Fruit fly (Drosophila melanogaster): ENCODE results near the gene rpk.

rpk gene

DNA sequence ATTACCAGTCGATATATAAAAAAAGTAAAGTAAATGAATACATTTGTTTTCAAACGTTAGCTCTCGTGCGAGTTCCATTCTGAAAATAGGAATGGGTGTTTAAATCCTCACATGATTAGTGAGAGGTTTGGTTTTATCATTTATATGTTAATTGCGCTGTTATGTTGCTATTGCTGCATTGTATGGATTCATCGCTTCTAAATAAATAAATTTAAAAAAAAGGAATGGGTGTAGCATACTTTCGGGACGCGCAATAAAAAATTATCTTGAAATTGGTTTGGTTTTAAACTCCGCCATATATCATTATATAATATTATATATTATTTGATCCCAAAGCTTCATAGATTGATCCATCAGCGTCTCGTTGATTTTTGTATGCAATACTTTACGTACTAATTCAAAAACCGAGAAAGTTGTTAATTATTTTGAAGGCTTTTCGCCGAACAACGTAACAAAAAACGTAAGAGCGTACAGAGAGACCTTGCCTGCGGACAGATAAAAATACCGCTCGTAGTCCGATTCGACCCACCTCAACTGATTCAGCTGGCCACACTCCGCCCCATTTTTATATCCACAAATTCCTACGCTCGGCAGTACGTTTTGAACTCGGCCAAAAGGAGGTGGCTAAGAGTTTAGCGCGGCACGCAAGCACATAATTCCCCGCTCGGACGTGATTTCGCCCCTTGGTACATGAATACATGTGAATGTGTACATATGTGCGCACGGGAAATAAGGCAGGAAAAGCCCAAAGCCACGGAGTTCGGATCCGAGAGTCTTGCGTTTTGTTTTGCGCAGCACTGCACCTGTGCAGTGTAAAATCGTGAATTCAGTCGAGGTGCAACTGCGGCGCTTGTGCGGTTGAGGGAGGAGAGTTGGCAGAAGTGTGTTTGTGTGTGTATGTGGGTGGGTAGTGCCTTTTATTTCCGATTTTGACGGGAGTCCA, 13.5 kb downstream of the rpk start, which contains the start of gene smash (continued):
- no peak for TF ChIP-seq C15 (GFP tag; IDR thresholded peaks at IDR 0.05)
- no peak for TF ChIP-seq CG32772 (GFP tag; IDR thresholded peaks at IDR 0.05)
- no peak for TF ChIP-seq CG30403 (GFP tag; optimal IDR thresholded peaks at IDR 0.05)
- TF ChIP-seq Hmx (GFP tag; optimal IDR thresholded peaks at IDR 0.05) = no peak
- no peak for TF ChIP-seq bab2 (GFP tag; optimal IDR thresholded peaks at IDR 0.05)
- TF ChIP-seq CG9437 (GFP tag; optimal IDR thresholded peaks at IDR 0.05) = peak; percentile 100
- no peak for TF ChIP-seq HLH4C (GFP tag; IDR thresholded peaks at IDR 0.05; ENCODE audit: partially characterized antibody)
- no peak for TF ChIP-seq da (GFP tag; optimal IDR thresholded peaks at IDR 0.05)
- TF ChIP-seq CG18599 (GFP tag; optimal IDR thresholded peaks at IDR 0.05) = peak; percentile 0
- TF ChIP-seq H2.0 (GFP tag; IDR thresholded peaks at IDR 0.05) = no peak
- TF ChIP-seq MBD-R2 (GFP tag; IDR thresholded peaks at IDR 0.05) = peak; percentile 54
- no peak for TF ChIP-seq sqz (GFP tag; optimal IDR thresholded peaks at IDR 0.05)
- no peak for TF ChIP-seq shn (GFP tag; optimal IDR thresholded peaks at IDR 0.05)
- TF ChIP-seq mirr (GFP tag; optimal IDR thresholded peaks at IDR 0.05) = peak; percentile 17
- TF ChIP-seq gem (tag; optimal IDR thresholded peaks at IDR 0.05) = no peak
- TF ChIP-seq caup (GFP tag; optimal IDR thresholded peaks at IDR 0.05; ENCODE audit: severe bottlenecking) = peak; percentile 19
- TF ChIP-seq CG6813 (GFP tag; optimal IDR thresholded peaks at IDR 0.05) = peak; percentile 29
- peak; percentile 61 for TF ChIP-seq wek (GFP tag; optimal IDR thresholded peaks at IDR 0.05)
- TF ChIP-seq mld (GFP tag; IDR thresholded peaks at IDR 0.05; ENCODE audit: partially characterized antibody) = no peak
- no peak for TF ChIP-seq CG4360 (GFP tag; IDR thresholded peaks at IDR 0.05)
- peak; percentile 1 for TF ChIP-seq ems (GFP tag; optimal IDR thresholded peaks at IDR 0.05)
- TF ChIP-seq insv (GFP tag; optimal IDR thresholded peaks at IDR 0.05) = no peak

DNA sequence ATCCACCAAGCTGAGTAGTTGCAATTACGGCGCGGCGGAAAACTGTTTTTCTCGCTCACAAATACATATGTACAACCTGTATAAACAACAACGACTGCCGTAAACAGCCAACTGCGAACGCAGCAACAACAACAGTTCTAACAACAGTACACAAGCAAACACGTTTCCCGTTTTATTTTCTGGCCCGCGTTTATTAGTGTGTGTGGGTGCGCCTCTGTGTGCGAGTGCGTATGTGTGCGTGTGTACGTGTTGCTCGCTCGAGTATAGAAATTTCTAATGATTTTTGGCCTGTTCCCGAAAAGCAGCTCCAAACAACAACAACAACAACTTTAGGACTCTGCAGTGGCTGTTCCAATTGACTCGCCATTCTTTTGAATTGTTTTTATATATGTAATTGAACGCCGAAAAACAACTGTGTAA, 14.2 kb downstream of the rpk start:
- peak; percentile 10 for TF ChIP-seq mirr (GFP tag; optimal IDR thresholded peaks at IDR 0.05)
- peak; percentile 60 for TF ChIP-seq CG11723 (GFP tag; optimal IDR thresholded peaks at IDR 0.05)
- no peak for TF ChIP-seq maf-S (GFP tag; optimal IDR thresholded peaks at IDR 0.05)
- TF ChIP-seq CG11247 (GFP tag; IDR thresholded peaks at IDR 0.05) = peak; percentile 26; the same call in 1 of the 2 replicates
- peak; percentile 67 for TF ChIP-seq onecut (GFP tag; IDR thresholded peaks at IDR 0.05)
- TF ChIP-seq cg (GFP tag; optimal IDR thresholded peaks at IDR 0.05) = peak; percentile 93
- TF ChIP-seq CG8290 (GFP tag; optimal IDR thresholded peaks at IDR 0.05) = no peak
- peak in 1 of 2 experiments; percentile 54 for TF ChIP-seq CG8290 (tag; optimal IDR thresholded peaks at IDR 0.05)
- peak; percentile 13 for TF ChIP-seq fd64A (GFP tag; optimal IDR thresholded peaks at IDR 0.05)
- peak; percentile 15 for TF ChIP-seq Meics (GFP tag; optimal IDR thresholded peaks at IDR 0.05)
- peak; percentile 13; the same call in 1 of the 2 replicates for TF ChIP-seq ara (GFP tag; IDR thresholded peaks at IDR 0.05)
- TF ChIP-seq cwo (GFP tag; optimal IDR thresholded peaks at IDR 0.05) = peak; percentile 31
- peak; percentile 86 for TF ChIP-seq Med (GFP tag)
- TF ChIP-seq CG10431 (GFP tag; optimal IDR thresholded peaks at IDR 0.05) = peak; percentile 23
- peak; percentile 28 for TF ChIP-seq schlank (tag; optimal IDR thresholded peaks at IDR 0.05)
- peak; percentile 4 for TF ChIP-seq CHES-1-like (GFP tag; optimal IDR thresholded peaks at IDR 0.05)
- TF ChIP-seq NfI (GFP tag; optimal IDR thresholded peaks at IDR 0.05) = peak; percentile 5
- peak; percentile 37 for TF ChIP-seq Xrp1 (GFP tag; IDR thresholded peaks at IDR 0.05)
- TF ChIP-seq CG7271 (tag; optimal IDR thresholded peaks at IDR 0.05) = no peak
- peak; percentile 39 for TF ChIP-seq CG12299 (tag; optimal IDR thresholded peaks at IDR 0.05)
- peak; percentile 44; the same call in 1 of the 2 replicates for TF ChIP-seq NFAT (GFP tag; IDR thresholded peaks at IDR 0.05)
- peak; percentile 10; the same call in 1 of the 2 replicates for TF ChIP-seq rib (GFP tag; IDR thresholded peaks at IDR 0.05)
- TF ChIP-seq CG6683 (GFP tag; optimal IDR thresholded peaks at IDR 0.05) = peak; percentile 6
- peak; percentile 3 for TF ChIP-seq CG15601 (tag; optimal IDR thresholded peaks at IDR 0.05)
- no peak for TF ChIP-seq gfzf (GFP tag; optimal IDR thresholded peaks at IDR 0.05)
- TF ChIP-seq twi (tag; optimal IDR thresholded peaks at IDR 0.05) = peak; percentile 39
- TF ChIP-seq CG14860 (GFP tag; IDR thresholded peaks at IDR 0.05; ENCODE audit: partially characterized antibody) = 0 out of 3 replicates have a peak, but pooled peaks have one; percentile 1
